Worm (Caenorhabditis elegans): ENCODE data around the gene nep-1.

- TF ChIP-seq unc-62 (GFP tag; optimal IDR thresholded peaks at IDR 0.05) (no peak), nhr-76 (tag; optimal IDR thresholded peaks at IDR 0.05) (no peak), elt-3 (tag; optimal IDR thresholded peaks at IDR 0.05) (no peak), unc-39 (tag; optimal IDR thresholded peaks at IDR 0.05) (no peak), blmp-1 (tag; optimal IDR thresholded peaks at IDR 0.05) (no peak), mep-1 (tag; optimal IDR thresholded peaks at IDR 0.05) (no peak), lsy-2 (tag; optimal IDR thresholded peaks at IDR 0.05) (no peak)
Observed at ce11 chrII:11657079-11657478, at the start of gene nep-1.
